Fruit fly (Drosophila melanogaster) whole organism, adult: Measurements from ENCODE around the gene Pdk1.

Experiments
- CG14711 ChIP-seq: fragments of 200-800 bp; sonication (Bioruptor generic); optimal IDR thresholded peaks from 2 replicates; lab custom pipeline; 2018; ENCODE audit warnings: missing biosample characterization, mild to moderate bottlenecking, missing genetic modification characterization, moderate library complexity
- kay ChIP-seq: fragments of 200-800 bp; sonication (Bioruptor generic); peaks from one replicate; lab custom pipeline; 2016; ENCODE audit warnings: missing biosample characterization, missing genetic modification characterization, borderline replicate concordance

- no peak for TF ChIP-seq CG14711 (tag; lab: Kevin White, UChicago)
- peak; percentile 44 for TF ChIP-seq kay (GFP tag; lab: Kevin White, UChicago)
These were observed 2.9 kb downstream of the Pdk1 start for dm6 chr3L:131998-132693.
